Worm (Caenorhabditis elegans) whole organism, dauer: ENCODE measurements around the gene H20J04.1.

Experiments
- unc-62 ChIP-seq: sonication (generic microtip); optimal IDR thresholded peaks from 2 replicates; lab custom pipeline; 2017; ENCODE audit warnings: missing biosample characterization, missing genetic modification reagents, missing genetic modification characterization

H20J04.1 gene

DNA sequence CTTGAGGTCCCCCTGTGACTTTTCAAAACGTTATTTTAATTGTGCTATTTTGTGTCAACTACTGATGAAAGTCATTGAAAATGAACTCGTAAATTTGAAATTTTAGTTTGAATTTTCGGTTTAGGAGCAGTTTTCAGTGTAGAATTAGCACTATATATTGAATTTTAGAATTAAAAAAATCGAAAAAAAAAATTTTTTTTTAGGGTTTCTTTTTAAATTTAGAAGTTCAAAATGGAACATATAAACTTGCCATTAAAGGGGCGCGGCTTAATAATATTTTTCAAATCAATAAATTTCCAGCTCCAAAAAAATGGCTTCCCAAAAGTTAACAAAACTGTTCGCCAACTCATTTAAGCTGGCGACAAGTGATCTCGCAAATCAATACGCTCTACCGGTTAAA, 4.5 kb upstream of the H20J04.1 start, which contains the start of gene H20J04.9:
TSS of gene H20J04.9 (plus strand) at position 301 of the 400 bp plus-strand sequence.
- no peak for TF ChIP-seq unc-62 (GFP tag; lab: Kevin White, UChicago)

- no peak for TF ChIP-seq unc-62 (GFP tag; lab: Kevin White, UChicago)
Observed at ce11 chrII:4358765-4359164, 3.4 kb downstream of the H20J04.1 start, which contains the start of gene lat-2. Gene lat-2 (plus strand): TSS chrII:4359065.

DNA sequence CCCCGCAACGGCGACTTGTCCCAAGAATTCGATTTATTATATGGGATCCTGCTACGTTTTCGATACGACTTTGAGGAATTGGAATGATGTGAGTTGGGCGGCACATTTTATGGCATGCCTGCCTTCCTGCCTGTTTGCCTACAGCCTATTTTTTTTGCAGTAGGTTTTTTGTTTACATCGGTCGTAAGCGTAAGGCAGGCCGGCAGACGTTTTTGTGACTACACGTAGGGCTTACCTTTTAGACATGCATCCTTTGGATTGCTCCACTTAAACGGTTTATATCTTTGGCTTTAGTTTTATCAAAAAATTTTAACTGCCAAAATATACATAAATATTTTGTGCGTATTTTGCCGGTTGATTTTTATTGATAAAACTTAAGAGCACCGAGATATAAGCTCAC, 3.8 kb downstream of the H20J04.1 start:
- TF ChIP-seq unc-62 (GFP tag; lab: Kevin White, UChicago), result no peak

ce11 chrII:4362088-4362487, 6.7 kb downstream of the H20J04.1 start:
- no peak for TF ChIP-seq unc-62 (GFP tag; lab: Kevin White, UChicago)

ce11 chrII:4367923-4368322, 12.5 kb downstream of the H20J04.1 start, which contains the start of gene try-9:
Gene try-9 (plus strand): TSS chrII:4368223.
- no peak for TF ChIP-seq unc-62 (GFP tag; lab: Kevin White, UChicago)

ce11 chrII:4369715-4370114, 14.3 kb downstream of the H20J04.1 start:
- no peak for TF ChIP-seq unc-62 (GFP tag; lab: Kevin White, UChicago)

DNA sequence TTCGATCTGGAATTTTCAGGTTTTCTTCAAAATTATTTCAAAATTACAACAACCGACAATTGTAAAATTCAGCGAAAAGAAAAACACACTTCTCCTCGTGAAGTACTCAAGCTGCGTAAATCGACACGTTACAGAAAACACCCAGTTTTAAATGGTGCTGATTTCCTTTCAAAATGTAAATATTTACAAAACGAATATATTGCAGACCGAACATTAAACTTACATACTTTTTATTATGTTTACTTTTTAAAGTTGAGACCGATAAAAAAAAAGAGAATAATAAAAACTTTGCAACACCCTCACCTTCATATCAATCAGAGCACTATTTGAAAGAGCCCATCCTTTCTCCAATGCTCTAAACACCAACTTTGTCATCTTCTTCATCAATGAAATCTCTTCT, 15.4 kb downstream of the H20J04.1 start:
- no peak for TF ChIP-seq unc-62 (GFP tag; lab: Kevin White, UChicago)

DNA sequence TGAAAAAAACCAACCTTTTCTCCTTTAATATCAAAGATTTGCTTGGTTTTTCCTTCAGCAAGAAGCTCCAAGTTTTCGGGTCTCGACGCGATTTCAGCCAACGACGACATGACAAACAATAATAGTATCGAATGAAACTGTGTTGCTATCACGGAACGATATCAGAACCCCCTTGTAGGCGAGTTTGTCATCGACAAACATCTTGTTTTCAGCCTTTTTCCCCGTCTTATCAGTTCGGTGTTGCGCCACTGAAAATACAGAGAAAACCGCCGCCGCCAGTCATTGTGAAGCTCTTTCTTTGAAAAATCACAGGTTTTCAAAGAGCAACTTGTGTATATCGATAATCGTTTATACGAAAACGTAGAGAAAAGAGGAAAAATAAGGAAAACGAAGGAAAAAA, 17.0 kb downstream of the H20J04.1 start, which contains the start of gene paic-1:
TSS of gene paic-1 (minus strand) at position 120 of the 400 bp plus-strand sequence.
- no peak for TF ChIP-seq unc-62 (GFP tag; lab: Kevin White, UChicago)

DNA sequence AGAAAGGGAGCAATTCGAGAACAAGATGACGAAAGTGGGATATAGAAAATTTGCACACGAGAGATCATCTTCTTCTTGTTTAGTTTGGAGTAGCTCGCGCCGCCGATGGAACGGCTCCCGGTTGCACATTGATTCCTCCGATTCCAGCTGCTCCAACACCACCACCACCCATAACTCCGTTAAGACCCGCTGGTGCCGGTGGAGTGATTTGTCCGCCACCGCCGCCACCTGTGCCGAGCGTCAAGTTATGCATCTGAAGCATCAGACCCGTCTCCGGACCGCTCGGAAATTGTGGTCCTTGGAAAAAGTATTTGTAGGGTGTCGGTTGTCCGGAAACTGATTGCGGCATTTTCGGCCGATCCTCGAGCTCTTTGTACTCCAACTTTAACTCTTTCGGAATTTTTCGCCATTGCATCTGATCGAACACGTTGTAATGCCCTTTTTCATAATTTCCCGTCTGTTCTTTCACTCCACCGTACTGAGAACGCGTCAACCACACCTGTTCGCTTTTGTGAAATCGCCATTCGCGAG, 17.5 kb downstream of the H20J04.1 start:
- no peak for TF ChIP-seq unc-62 (GFP tag; lab: Kevin White, UChicago)

- no peak for TF ChIP-seq unc-62 (GFP tag; lab: Kevin White, UChicago)
Observed at ce11 chrII:4374885-4375284, 19.5 kb downstream of the H20J04.1 start.

ce11 chrII:4376295-4377172, 21.1 kb downstream of the H20J04.1 start, which contains the start of gene ntl-2:
Gene ntl-2 (minus strand): TSS chrII:4376465.
- no peak for TF ChIP-seq unc-62 (GFP tag; lab: Kevin White, UChicago)

ce11 chrII:4378195-4378594, 22.8 kb downstream of the H20J04.1 start, which contains the start of gene B0286.1:
Gene B0286.1 (plus strand): TSS chrII:4378495.
- no peak for TF ChIP-seq unc-62 (GFP tag; lab: Kevin White, UChicago)

DNA sequence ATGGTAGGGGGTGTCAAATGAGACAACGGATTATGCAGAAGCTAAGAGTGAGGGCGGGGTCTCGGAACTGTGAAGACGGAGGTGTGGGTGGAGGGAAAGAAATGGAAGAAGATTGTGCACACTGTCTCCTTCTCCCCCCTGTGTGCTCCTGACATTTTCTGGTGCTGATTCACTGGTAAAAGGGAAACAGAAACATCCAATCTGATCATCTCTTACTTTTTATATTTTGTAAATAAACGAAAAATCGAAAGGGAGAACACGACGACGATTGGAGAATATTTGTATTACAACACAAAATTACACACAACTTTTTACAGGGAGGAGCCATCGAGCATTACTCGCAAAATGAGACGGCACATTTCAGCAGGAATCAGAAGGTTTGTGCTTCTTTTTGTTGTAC, 27.9 kb downstream of the H20J04.1 start, which contains the start of gene fkh-6:
TSS of gene fkh-6 (minus strand) at position 101 of the 400 bp plus-strand sequence.
- no peak for TF ChIP-seq unc-62 (GFP tag; lab: Kevin White, UChicago)

DNA sequence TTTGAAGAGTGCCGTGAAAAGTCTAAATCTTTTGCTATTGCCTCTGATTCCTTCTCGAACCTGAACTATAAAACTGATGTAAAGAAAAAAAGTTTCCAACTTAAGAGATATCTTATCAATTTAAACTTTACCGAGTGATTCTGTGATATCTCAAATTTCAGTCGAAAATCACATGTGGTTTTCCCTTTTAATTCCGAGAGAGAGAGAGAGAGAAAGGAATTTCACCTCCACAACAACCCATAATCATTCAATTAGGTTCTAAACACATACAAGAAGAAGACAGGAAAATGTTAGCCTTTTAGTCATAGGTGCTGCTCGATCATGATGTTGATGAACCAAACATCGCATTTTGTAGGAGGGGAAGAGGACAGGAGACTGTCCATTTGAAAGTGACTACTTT, 35.7 kb downstream of the H20J04.1 start:
- no peak for TF ChIP-seq unc-62 (GFP tag; lab: Kevin White, UChicago)

ce11 chrII:4392526-4393057, 37.2 kb downstream of the H20J04.1 start, which contains the start of gene mlt-7:
Gene mlt-7 (plus strand): TSS chrII:4393007.
- no peak for TF ChIP-seq unc-62 (GFP tag; lab: Kevin White, UChicago)

- TF ChIP-seq unc-62 (GFP tag; lab: Kevin White, UChicago), result no peak
Observed at ce11 chrII:4394438-4394837, 39.0 kb downstream of the H20J04.1 start.
